Worm (Caenorhabditis elegans): ENCODE data around the gene fbxb-74.

ce11 chrIV:4451576-4451975 is 12.5 kb upstream of the fbxb-74 start, which contains the start of gene R08C7.1:
- no peak for TF ChIP-seq eyg-1 (tag; optimal IDR thresholded peaks at IDR 0.05)
- TF ChIP-seq ama-1 (optimal IDR thresholded peaks at IDR 0.05), result no peak
- TF ChIP-seq dve-1 (tag; optimal IDR thresholded peaks at IDR 0.05), result no peak
- TF ChIP-seq sox-4 (tag; optimal IDR thresholded peaks at IDR 0.05), result no peak
- TF ChIP-seq tbx-7 (tag; optimal IDR thresholded peaks at IDR 0.05), result no peak
- TF ChIP-seq mec-3 (tag; optimal IDR thresholded peaks at IDR 0.05; ENCODE audit: borderline replicate concordance), result no peak
- no peak for TF ChIP-seq ceh-48 (tag; optimal IDR thresholded peaks at IDR 0.05)
- TF ChIP-seq K02D7.2 (tag; optimal IDR thresholded peaks at IDR 0.05), result no peak
